Fruit fly (Drosophila melanogaster) whole organism, embryonic: ENCODE measurements around the gene p24-1.

Experiments used
- Atf6 ChIP-seq: fragments of 200-800 bp; sonication (Bioruptor generic); IDR thresholded peaks from 2 replicates; pipeline ENCODE4 v1.3.6; 2022; ENCODE audit warnings: missing biosample characterization, missing genetic modification characterization
- B-H1 ChIP-seq: fragments of 200-800 bp; sonication (Bioruptor generic); IDR thresholded peaks from 3 replicates; pipeline ENCODE4 v1.3.6; 2022; ENCODE audit warnings: missing biosample characterization, missing genetic modification characterization
- Bdp1 ChIP-seq: fragments of 200-800 bp; sonication (Bioruptor generic); optimal IDR thresholded peaks from 3 replicates; lab custom pipeline; 2016; ENCODE audit warnings: missing biosample characterization, missing genetic modification characterization
- CG10274 ChIP-seq: fragments of 200-800 bp; sonication (Bioruptor generic); optimal IDR thresholded peaks from 3 replicates; lab custom pipeline; 2017; ENCODE audit warnings: missing biosample characterization, mild to moderate bottlenecking, missing genetic modification characterization
- CG11093 ChIP-seq: fragments of 200-800 bp; sonication (Bioruptor generic); IDR thresholded peaks from 3 replicates; pipeline ENCODE4 v1.3.6; 2022; ENCODE audit warnings: missing biosample characterization, missing genetic modification characterization
- CG12219 ChIP-seq: fragments of 200-800 bp; sonication (Bioruptor generic); optimal IDR thresholded peaks from 3 replicates; lab custom pipeline; 2018; ENCODE audit warnings: missing biosample characterization, mild to moderate bottlenecking, missing genetic modification characterization
- CG14965 ChIP-seq: fragments of 200-800 bp; sonication (Bioruptor generic); optimal IDR thresholded peaks from 2 replicates; lab custom pipeline; 2016; ENCODE audit warnings: missing biosample characterization, missing genetic modification characterization, borderline replicate concordance
- CG17385 ChIP-seq: fragments of 200-800 bp; sonication (Bioruptor generic); optimal IDR thresholded peaks from 3 replicates; lab custom pipeline; 2018; ENCODE audit warnings: missing biosample characterization, mild to moderate bottlenecking, missing genetic modification characterization
- CG17829 ChIP-seq: fragments of 200-800 bp; optimal IDR thresholded peaks from 2 replicates; lab custom pipeline; 2019; ENCODE audit warnings: missing biosample characterization, mild to moderate bottlenecking, missing genetic modification characterization, moderate library complexity
- CG18011 ChIP-seq: fragments of 200-800 bp; sonication (Bioruptor generic); optimal IDR thresholded peaks from 2 replicates; lab custom pipeline; 2017; ENCODE audit warnings: missing biosample characterization, missing genetic modification characterization, mild to moderate bottlenecking, moderate library complexity, missing genotype
- CG30020 ChIP-seq: fragments of 200-800 bp; optimal IDR thresholded peaks from 2 replicates; lab custom pipeline; 2019; ENCODE audit warnings: missing biosample characterization, mild to moderate bottlenecking, missing genetic modification characterization, moderate library complexity
- CG3065 ChIP-seq: fragments of 200-800 bp; sonication (Bioruptor generic); optimal IDR thresholded peaks from 2 replicates; lab custom pipeline; 2016; ENCODE audit warnings: missing biosample characterization, missing genetic modification characterization
- CG31388 ChIP-seq: fragments of 200-800 bp; sonication (Bioruptor generic); optimal IDR thresholded peaks from 2 replicates; lab custom pipeline; 2016; ENCODE audit warnings: missing biosample characterization, missing genetic modification characterization
- CG32772 ChIP-seq: fragments of 200-800 bp; sonication (Bioruptor generic); IDR thresholded peaks from 2 replicates; pipeline ENCODE4 v1.3.6; 2022; ENCODE audit warnings: missing biosample characterization, missing genetic modification characterization
- CG4328 ChIP-seq: fragments of 200-800 bp; sonication (Bioruptor generic); optimal IDR thresholded peaks from 3 replicates; lab custom pipeline; 2017; ENCODE audit warnings: missing biosample characterization, missing genetic modification reagents, missing genetic modification characterization
- CG4730 ChIP-seq: fragments of 200-800 bp; sonication (Bioruptor generic); IDR thresholded peaks from 2 replicates; pipeline ENCODE4 v1.3.6; 2022; ENCODE audit warnings: missing biosample characterization, missing genetic modification characterization
- CG6175 ChIP-seq: fragments of 200-800 bp; sonication (Bioruptor generic); IDR thresholded peaks from 3 replicates; pipeline ENCODE4 v1.3.6; 2022; ENCODE audit warnings: missing biosample characterization, missing genetic modification characterization
- CG7372 ChIP-seq: fragments of 200-800 bp; sonication (Bioruptor generic); IDR thresholded peaks from 2 replicates; pipeline ENCODE4 v1.3.6; 2022; ENCODE audit warnings: missing biosample characterization, missing genetic modification characterization
- CG7839 ChIP-seq: fragments of 200-800 bp; sonication (Bioruptor generic); optimal IDR thresholded peaks from 3 replicates; lab custom pipeline; 2018; ENCODE audit warnings: missing biosample characterization, mild to moderate bottlenecking, missing genetic modification characterization, moderate library complexity
- CG7987 ChIP-seq: fragments of 200-800 bp; sonication (Bioruptor generic); optimal IDR thresholded peaks from 2 replicates; lab custom pipeline; 2018; ENCODE audit warnings: missing biosample characterization, mild to moderate bottlenecking, missing genetic modification characterization, moderate library complexity
- CG8478 ChIP-seq: fragments of >200 bp; optimal IDR thresholded peaks from 2 replicates; lab custom pipeline; 2018
- CG9727 ChIP-seq: fragments of 200-800 bp; sonication (Bioruptor generic); optimal IDR thresholded peaks from 3 replicates; lab custom pipeline; 2017; ENCODE audit warnings: missing biosample characterization, mild to moderate bottlenecking, missing genetic modification characterization
- Dip2 ChIP-seq: fragments of 200-800 bp; sonication (Bioruptor generic); IDR thresholded peaks from 2 replicates; pipeline ENCODE4 v1.3.6; 2022; ENCODE audit warnings: missing biosample characterization, missing genetic modification characterization
- Dp ChIP-seq: fragments of 200-800 bp; sonication (Bioruptor generic); optimal IDR thresholded peaks from 2 replicates; lab custom pipeline; 2018; ENCODE audit warnings: missing biosample characterization, mild to moderate bottlenecking, missing genetic modification characterization, moderate library complexity
- Dref ChIP-seq: fragments of 200-800 bp; sonication (Bioruptor generic); IDR thresholded peaks from 2 replicates; pipeline ENCODE4 v1.3.6; 2022; ENCODE audit warnings: missing biosample characterization, missing genetic modification characterization
- E2f2 ChIP-seq: fragments of 200-800 bp; sonication (Bioruptor generic); IDR thresholded peaks from 2 replicates; pipeline ENCODE4 v1.3.6; 2022; ENCODE audit warnings: missing biosample characterization, missing genetic modification characterization
- ERR ChIP-seq: fragments of 200-800 bp; sonication (Bioruptor generic); optimal IDR thresholded peaks from 2 replicates; lab custom pipeline; 2016; ENCODE audit warnings: missing biosample characterization, missing genetic modification characterization
- Hand ChIP-seq: fragments of 200-800 bp; sonication (Bioruptor generic); optimal IDR thresholded peaks from 2 replicates; lab custom pipeline; 2017; ENCODE audit warnings: mild to moderate bottlenecking, missing biosample characterization, missing genetic modification reagents, missing genetic modification characterization
- Hmr ChIP-seq: fragments of 200-800 bp; sonication (Bioruptor generic); optimal IDR thresholded peaks from 3 replicates; lab custom pipeline; 2017; ENCODE audit warnings: mild to moderate bottlenecking, missing biosample characterization, missing genetic modification reagents, missing genetic modification characterization
- Hmx ChIP-seq: fragments of 200-800 bp; sonication (Bioruptor generic); optimal IDR thresholded peaks from 2 replicates; lab custom pipeline; 2016; ENCODE audit warnings: missing biosample characterization, missing genetic modification characterization
- Myb ChIP-seq: fragments of 200-800 bp; sonication (Bioruptor generic); optimal IDR thresholded peaks from 2 replicates; lab custom pipeline; 2016; ENCODE audit warnings: missing biosample characterization, missing genetic modification characterization
- NC2β ChIP-seq: fragments of 200-800 bp; sonication (Bioruptor generic); optimal IDR thresholded peaks from 2 replicates; lab custom pipeline; 2016; ENCODE audit warnings: missing biosample characterization, missing genetic modification characterization
- Sin3A ChIP-seq: fragments of >200 bp; optimal IDR thresholded peaks from 2 replicates; lab custom pipeline; 2018
- Sox102F ChIP-seq: fragments of 200-800 bp; sonication (Bioruptor generic); optimal IDR thresholded peaks from 2 replicates; lab custom pipeline; 2018; ENCODE audit warnings: missing biosample characterization, mild to moderate bottlenecking, missing genetic modification characterization, moderate library complexity
- Spps ChIP-seq: fragments of 200-800 bp; sonication (Bioruptor generic); optimal IDR thresholded peaks from 2 replicates; lab custom pipeline; 2018; ENCODE audit warnings: missing biosample characterization, mild to moderate bottlenecking, missing genetic modification characterization
- Tbp ChIP-seq: fragments of >200 bp; optimal IDR thresholded peaks from 2 replicates; lab custom pipeline; 2018; ENCODE audit warnings: missing biosample characterization, missing genetic modification characterization
- Trl ChIP-seq, 3 experiments: fragments of >200 bp in 2 of 3; fragments of 200-800 bp in 1 of 3; sonication (Bioruptor generic) in 1 of 3; optimal IDR thresholded peaks; 2 replicates in 1 of 3; 3 replicates in 2 of 3; lab custom pipeline; 2016 to 2017; ENCODE audit warnings: missing biosample characterization in 1 of 3, missing genetic modification characterization in 1 of 3
- ap ChIP-seq: fragments of 200-800 bp; sonication (Bioruptor generic); IDR thresholded peaks from 2 replicates; pipeline ENCODE4 v1.3.6; 2022; ENCODE audit warnings: missing biosample characterization, missing genetic modification characterization
- bsh ChIP-seq, 2 experiments: fragments of 200-800 bp; sonication (Bioruptor generic); optimal IDR thresholded peaks; 2 replicates each; lab custom pipeline; 2017 to 2018; ENCODE audit warnings: mild to moderate bottlenecking in 2 of 2, missing biosample characterization in 2 of 2, missing genetic modification characterization in 2 of 2, moderate library complexity in 1 of 2
- caup ChIP-seq: fragments of 200-800 bp; sonication (Bioruptor generic); optimal IDR thresholded peaks from 3 replicates; lab custom pipeline; 2017; ENCODE audit warnings: missing biosample characterization, mild to moderate bottlenecking, missing genetic modification characterization, moderate library complexity; ENCODE audit not compliant: severe bottlenecking
- da ChIP-seq: fragments of 200-800 bp; sonication (Bioruptor generic); optimal IDR thresholded peaks from 2 replicates; lab custom pipeline; 2016; ENCODE audit warnings: missing biosample characterization, missing genetic modification characterization
- dimm ChIP-seq: fragments of 200-800 bp; sonication (Bioruptor generic); IDR thresholded peaks from 2 replicates; pipeline ENCODE4 v1.3.6; 2022; ENCODE audit warnings: missing biosample characterization, missing genetic modification characterization
- gro ChIP-seq: fragments of 200-800 bp; sonication (Bioruptor generic); optimal IDR thresholded peaks from 2 replicates; lab custom pipeline; 2016; ENCODE audit warnings: missing biosample characterization, missing genetic modification characterization
- hth ChIP-seq: fragments of >200 bp; optimal IDR thresholded peaks from 2 replicates; lab custom pipeline; 2017; ENCODE audit warnings: inconsistent platforms
- kay ChIP-seq: fragments of 200-800 bp; sonication (Bioruptor generic); optimal IDR thresholded peaks from 2 replicates; lab custom pipeline; 2016; ENCODE audit warnings: missing biosample characterization, missing genetic modification characterization
- klu ChIP-seq: fragments of 200-800 bp; sonication (Bioruptor generic); IDR thresholded peaks from 2 replicates; pipeline ENCODE4 v1.3.6; 2022; ENCODE audit warnings: missing biosample characterization, missing genetic modification characterization
- peb ChIP-seq: fragments of 200-800 bp; sonication (Bioruptor generic); IDR thresholded peaks from 2 replicates; pipeline ENCODE4 v1.3.6; 2022; ENCODE audit warnings: missing biosample characterization, missing genetic modification characterization
- pum ChIP-seq: fragments of 200-800 bp; sonication (Bioruptor generic); optimal IDR thresholded peaks from 2 replicates; lab custom pipeline; 2016; ENCODE audit warnings: missing biosample characterization, missing genetic modification characterization
- repo ChIP-seq: fragments of 200-800 bp; sonication (Bioruptor generic); optimal IDR thresholded peaks from 2 replicates; lab custom pipeline; 2016; ENCODE audit warnings: missing biosample characterization, missing genetic modification characterization
- sima ChIP-seq: fragments of 200-800 bp; sonication (Bioruptor generic); optimal IDR thresholded peaks from 2 replicates; lab custom pipeline; 2016; ENCODE audit warnings: missing biosample characterization, missing genetic modification characterization
- trh ChIP-seq: fragments of 200-800 bp; sonication (Bioruptor generic); optimal IDR thresholded peaks from 2 replicates; lab custom pipeline; 2016; ENCODE audit warnings: missing biosample characterization, missing genetic modification characterization

The p24-1 gene

dm6 chrX:11818047-11818766 is 34.1 kb downstream of the p24-1 start (continued):
- peak; percentile 77 for TF ChIP-seq trh (GFP tag; lab: Kevin White, UChicago)
- TF ChIP-seq caup, result peak; percentile 90
- peak; percentile 8 for TF ChIP-seq Dp (GFP tag; lab: Kevin White, UChicago)
- TF ChIP-seq CG32772 (GFP tag; lab: Robert Waterston, UW), result peak; percentile 92
- peak; percentile 95 for TF ChIP-seq pum (GFP tag; lab: Kevin White, UChicago)
- TF ChIP-seq ERR (GFP tag; lab: Kevin White, UChicago), result peak; percentile 91
- TF ChIP-seq CG17829, result peak; percentile 95
- peak; percentile 96 for TF ChIP-seq NC2β
- TF ChIP-seq repo (GFP tag; lab: Kevin White, UChicago), result peak; percentile 94
- TF ChIP-seq CG18011 (GFP tag; lab: Kevin White, UChicago), result peak; percentile 84
- peak; percentile 79 for TF ChIP-seq da (GFP tag; lab: Kevin White, UChicago)
- TF ChIP-seq kay (GFP tag; lab: Kevin White, UChicago), result peak; percentile 78
- peak; percentile 95 for TF ChIP-seq Atf6
- peak; percentile 93 for TF ChIP-seq Spps (tag; lab: Kevin White, UChicago)
- peak in 1 of 2 experiments; percentile 87 for TF ChIP-seq Trl (optimal IDR thresholded peaks at IDR 0.05; lab: Kevin White, UChicago)
- peak; percentile 96 for TF ChIP-seq Trl (GFP tag; optimal IDR thresholded peaks at IDR 0.05; lab: Kevin White, UChicago)
- peak; percentile 81 for TF ChIP-seq CG7987 (GFP tag; lab: Kevin White, UChicago)
- TF ChIP-seq CG12219 (GFP tag; lab: Kevin White, UChicago), result peak; percentile 96
- peak; percentile 73 for TF ChIP-seq CG14965 (GFP tag; lab: Kevin White, UChicago)
- peak; percentile 89 for TF ChIP-seq CG7372 (GFP tag; lab: Robert Waterston, UW)
- no peak for TF ChIP-seq Dref (GFP tag; lab: Robert Waterston, UW)
- TF ChIP-seq CG9727 (GFP tag; lab: Kevin White, UChicago), result peak; percentile 93
- peak; percentile 86 for TF ChIP-seq Bdp1
- TF ChIP-seq CG11093 (GFP tag; lab: Robert Waterston, UW), result peak; percentile 86
- peak; percentile 89 for TF ChIP-seq CG4730 (GFP tag; lab: Robert Waterston, UW)
- TF ChIP-seq B-H1 (GFP tag; lab: Robert Waterston, UW), result peak; percentile 93
- TF ChIP-seq E2f2 (GFP tag; lab: Robert Waterston, UW), result peak; percentile 81
- TF ChIP-seq Hmr (GFP tag; lab: Kevin White, UChicago), result peak; percentile 95
- TF ChIP-seq Hmx, result peak; percentile 82
- TF ChIP-seq CG3065 (GFP tag; lab: Kevin White, UChicago), result peak; percentile 77
- TF ChIP-seq CG6175 (GFP tag; lab: Robert Waterston, UW), result peak; percentile 77; the same call in 2 of the 3 replicates
- TF ChIP-seq peb (GFP tag; lab: Robert Waterston, UW), result peak; percentile 92
- TF ChIP-seq CG30020, result peak; percentile 79
- peak; percentile 86 for TF ChIP-seq CG4328 (GFP tag; lab: Kevin White, UChicago)
- peak; percentile 71 for TF ChIP-seq gro (GFP tag; lab: Kevin White, UChicago)
- peak; percentile 86 for TF ChIP-seq Myb
- TF ChIP-seq hth (lab: Kevin White, UChicago), result no peak
- TF ChIP-seq Hand (GFP tag; lab: Kevin White, UChicago), result peak; percentile 84
- TF ChIP-seq CG7839 (tag; lab: Kevin White, UChicago), result peak; percentile 95
- TF ChIP-seq CG31388 (GFP tag; lab: Kevin White, UChicago), result peak; percentile 84
- TF ChIP-seq sima, result peak; percentile 82
- peak; percentile 50; the same call in 1 of the 2 replicates for TF ChIP-seq Dip2 (GFP tag; lab: Robert Waterston, UW)
- peak; percentile 97 for TF ChIP-seq Sox102F
- TF ChIP-seq dimm (GFP tag; lab: Robert Waterston, UW), result peak; percentile 86
- no peak for TF ChIP-seq Sin3A (lab: Kevin White, UChicago)
- peak; percentile 93 to 97 for TF ChIP-seq bsh (GFP tag; optimal IDR thresholded peaks at IDR 0.05; lab: Kevin White, UChicago)
- peak; percentile 87 for TF ChIP-seq CG17385 (GFP tag; lab: Kevin White, UChicago)
- TF ChIP-seq CG10274, result peak; percentile 76
- TF ChIP-seq klu, result peak; percentile 82
- TF ChIP-seq ap (GFP tag; lab: Robert Waterston, UW), result peak; percentile 92
- no peak for TF ChIP-seq CG8478 (lab: Kevin White, UChicago)
- TF ChIP-seq Tbp, result no peak
